Worm (Caenorhabditis elegans) whole organism, L4 larva: ENCODE data around the gene R05G9.1.

Experiments
- F26F4.8 ChIP-seq: fragments of 200-800 bp; sonication (Bioruptor generic); conservative IDR thresholded peaks from 2 replicates; pipeline ENCODE4 v1.3.6; 2022; ENCODE audit warnings: missing genetic modification characterization, missing compliant biosample characterization
- T20F7.1 ChIP-seq: fragments of 200-800 bp; sonication (Bioruptor generic); optimal IDR thresholded peaks from 2 replicates; lab custom pipeline; 2018; ENCODE audit warnings: mild to moderate bottlenecking, missing genetic modification characterization, missing compliant biosample characterization
- aha-1 ChIP-seq: fragments of 150-350 bp; peaks from one replicate; lab custom pipeline; 2014; ENCODE audit warnings: missing biosample characterization, missing genetic modification characterization
- aly-2 ChIP-seq: sonication (generic microtip); optimal IDR thresholded peaks from 2 replicates; lab custom pipeline; 2018; ENCODE audit warnings: missing biosample characterization, missing genetic modification characterization
- arid-1 ChIP-seq: fragments of 200-800 bp; sonication (Bioruptor generic); conservative IDR thresholded peaks from 2 replicates; pipeline ENCODE4 v1.3.6; 2022; ENCODE audit warnings: missing genetic modification reagents, missing genetic modification characterization, missing compliant biosample characterization
- ceh-32 ChIP-seq: sonication (generic microtip); optimal IDR thresholded peaks from 2 replicates; lab custom pipeline; 2016; ENCODE audit warnings: mild to moderate bottlenecking, missing genetic modification characterization, missing compliant biosample characterization; ENCODE audit not compliant: poor library complexity
- daf-12 ChIP-seq: fragments of 150-350 bp; optimal IDR thresholded peaks from 2 replicates; lab custom pipeline; 2014; ENCODE audit warnings: missing biosample characterization, missing genetic modification reagents, missing genetic modification characterization
- daf-16 ChIP-seq, 3 experiments: sonication (generic microtip); optimal IDR thresholded peaks; 2 replicates each; lab custom pipeline; 2016 to 2017; ENCODE audit warnings: missing genetic modification characterization in 3 of 3, missing genetic modification reagents in 3 of 3, mild to moderate bottlenecking in 2 of 3, missing compliant biosample characterization in 2 of 3, missing biosample characterization in 1 of 3, moderate library complexity in 1 of 3
- daf-19 ChIP-seq: fragments of 200-800 bp; sonication (Bioruptor generic); conservative IDR thresholded peaks from 2 replicates; pipeline ENCODE4 v1.3.6; 2022; ENCODE audit warnings: missing genetic modification characterization, missing compliant biosample characterization
- daf-8 ChIP-seq: fragments of 200-800 bp; sonication (Bioruptor generic); IDR thresholded peaks from 2 replicates; pipeline ENCODE4 v1.3.6; 2022; ENCODE audit warnings: missing genetic modification characterization, missing compliant biosample characterization
- dmd-6 ChIP-seq: fragments of 200-800 bp; sonication (Bioruptor generic); IDR thresholded peaks from 2 replicates; pipeline ENCODE4 v1.3.6; 2022; ENCODE audit warnings: missing genetic modification reagents, missing genetic modification characterization, missing compliant biosample characterization
- dmd-8 ChIP-seq: fragments of 200-800 bp; sonication (Bioruptor generic); IDR thresholded peaks from 2 replicates; pipeline ENCODE4 v1.3.6; 2022; ENCODE audit warnings: missing genetic modification characterization, missing compliant biosample characterization
- dmd-9 ChIP-seq: fragments of 200-800 bp; sonication (Bioruptor generic); IDR thresholded peaks from 2 replicates; pipeline ENCODE4 v1.3.6; 2022; ENCODE audit warnings: missing genetic modification reagents, missing genetic modification characterization, missing compliant biosample characterization
- dpl-1 ChIP-seq: fragments of 150-350 bp; optimal IDR thresholded peaks from 2 replicates; lab custom pipeline; 2014; ENCODE audit warnings: missing biosample characterization, missing genetic modification reagents, missing genetic modification characterization
- dve-1 ChIP-seq: sonication (generic microtip); optimal IDR thresholded peaks from 2 replicates; lab custom pipeline; 2017; ENCODE audit warnings: antibody characterized with exemption, mild to moderate bottlenecking, missing genetic modification characterization, missing compliant biosample characterization; ENCODE audit not compliant: insufficient read depth
- fkh-10 ChIP-seq: fragments of 150-350 bp; optimal IDR thresholded peaks from 2 replicates; lab custom pipeline; 2014; ENCODE audit warnings: missing biosample characterization, missing genetic modification reagents, missing genetic modification characterization
- gei-8 ChIP-seq: fragments of 200-800 bp; sonication (Bioruptor generic); optimal IDR thresholded peaks from 2 replicates; lab custom pipeline; 2018; ENCODE audit warnings: mild to moderate bottlenecking, missing genetic modification characterization, missing compliant biosample characterization
- hif-1 ChIP-seq, 2 experiments: sonication (generic microtip); optimal IDR thresholded peaks; 2 replicates each; lab custom pipeline; 2016 to 2017; ENCODE audit warnings: missing compliant biosample characterization in 2 of 2, missing genetic modification characterization in 2 of 2, missing genetic modification reagents in 2 of 2, missing genotype in 2 of 2, mild to moderate bottlenecking in 1 of 2
- hlh-11 ChIP-seq: fragments of 200-800 bp; sonication (Bioruptor generic); optimal IDR thresholded peaks from 2 replicates; lab custom pipeline; 2018; ENCODE audit warnings: mild to moderate bottlenecking, missing genetic modification characterization, missing compliant biosample characterization
- hmg-1.1 ChIP-seq: fragments of 200-800 bp; sonication (Bioruptor generic); IDR thresholded peaks from 2 replicates; pipeline ENCODE4 v1.3.6; 2022; ENCODE audit warnings: missing genetic modification reagents, missing genetic modification characterization, missing compliant biosample characterization
- lin-13 ChIP-seq: fragments of 150-350 bp; optimal IDR thresholded peaks from 2 replicates; lab custom pipeline; 2014; ENCODE audit warnings: missing biosample characterization, missing genetic modification reagents, missing genetic modification characterization
- lin-38 ChIP-seq: fragments of 200-800 bp; sonication (Bioruptor generic); IDR thresholded peaks from 2 replicates; pipeline ENCODE4 v1.3.6; 2022; ENCODE audit warnings: missing genetic modification reagents, missing genetic modification characterization, missing compliant biosample characterization
- lir-3 ChIP-seq: sonication (generic microtip); optimal IDR thresholded peaks from 2 replicates; lab custom pipeline; 2016; ENCODE audit warnings: mild to moderate bottlenecking, missing genetic modification characterization, missing compliant biosample characterization
- lsy-2 ChIP-seq, 2 experiments: fragments of 150-350 bp in 1 of 2; sonication (generic microtip) in 1 of 2; optimal IDR thresholded peaks; 2 replicates each; lab custom pipeline; 2014 to 2017; ENCODE audit warnings: missing biosample characterization in 2 of 2, missing genetic modification characterization in 2 of 2
- mdl-1 ChIP-seq, 2 experiments: fragments of 150-350 bp in 1 of 2; sonication (generic microtip) in 1 of 2; optimal IDR thresholded peaks; 2 replicates each; lab custom pipeline; 2014 to 2017; ENCODE audit warnings: missing biosample characterization in 2 of 2, missing genetic modification characterization in 2 of 2
- mxl-2 ChIP-seq: fragments of 200-800 bp; sonication (Bioruptor generic); conservative IDR thresholded peaks from 2 replicates; pipeline ENCODE4 v1.3.6; 2022; ENCODE audit warnings: missing genetic modification reagents, missing genetic modification characterization, missing compliant biosample characterization
- mxl-3 ChIP-seq: fragments of 200-800 bp; sonication (Bioruptor generic); optimal IDR thresholded peaks from 2 replicates; lab custom pipeline; 2018; ENCODE audit warnings: mild to moderate bottlenecking, missing genetic modification characterization, missing compliant biosample characterization
- nhr-10 ChIP-seq: fragments of 150-350 bp; optimal IDR thresholded peaks from 2 replicates; lab custom pipeline; 2014; ENCODE audit warnings: missing biosample characterization, missing genetic modification characterization
- nhr-25 ChIP-seq: sonication (generic microtip); optimal IDR thresholded peaks from 2 replicates; lab custom pipeline; 2017; ENCODE audit warnings: missing genetic modification characterization, mild to moderate bottlenecking, missing compliant biosample characterization, antibody characterized with exemption, moderate library complexity, borderline replicate concordance; ENCODE audit not compliant: insufficient read depth
- nhr-42 ChIP-seq: fragments of 200-800 bp; sonication (Bioruptor generic); IDR thresholded peaks from 2 replicates; pipeline ENCODE4 v1.3.6; 2022; ENCODE audit warnings: missing genetic modification characterization, missing compliant biosample characterization
- pha-4 ChIP-seq, 2 experiments: fragments of 150-350 bp in 1 of 2; fragments of 200-800 bp in 1 of 2; sonication (Bioruptor generic) in 1 of 2; IDR thresholded peaks in 1 of 2; optimal IDR thresholded peaks in 1 of 2; 2 replicates each; pipeline versions ENCODE4 v1.3.6 to Lab custom; 2014 to 2022; ENCODE audit warnings: missing genetic modification characterization in 2 of 2, missing genetic modification reagents in 2 of 2, missing biosample characterization in 1 of 2, missing compliant biosample characterization in 1 of 2
- sdz-12 ChIP-seq: fragments of 200-800 bp; sonication (Bioruptor generic); optimal IDR thresholded peaks from 2 replicates; lab custom pipeline; 2018; ENCODE audit warnings: mild to moderate bottlenecking, missing genetic modification characterization, missing compliant biosample characterization
- snpc-1.2 ChIP-seq: fragments of 200-800 bp; sonication (Bioruptor generic); IDR thresholded peaks from 2 replicates; pipeline ENCODE4 v1.3.6; 2022; ENCODE audit warnings: missing genetic modification reagents, missing genetic modification characterization, missing compliant biosample characterization
- tag-97 ChIP-seq: fragments of 200-800 bp; sonication (Bioruptor generic); IDR thresholded peaks from 2 replicates; pipeline ENCODE4 v1.3.6; 2022; ENCODE audit warnings: missing genetic modification characterization, missing compliant biosample characterization
- tra-1 ChIP-seq: fragments of 200-800 bp; sonication (Bioruptor generic); IDR thresholded peaks from 2 replicates; pipeline ENCODE4 v1.3.6; 2022; ENCODE audit warnings: missing genetic modification reagents, missing genetic modification characterization, missing compliant biosample characterization
- unc-39 ChIP-seq: sonication (generic microtip); optimal IDR thresholded peaks from 2 replicates; lab custom pipeline; 2017; ENCODE audit warnings: missing biosample characterization, missing genetic modification characterization
- unc-62 ChIP-seq, 3 experiments: fragments of 150-350 bp in 1 of 3; sonication (generic microtip); optimal IDR thresholded peaks in 2 of 3; peaks in 1 of 3; 1 replicate in 1 of 3; 2 replicates in 2 of 3; lab custom pipeline; 2014 to 2017; ENCODE audit warnings: missing biosample characterization in 3 of 3, missing genetic modification characterization in 3 of 3, missing genetic modification reagents in 3 of 3, missing genotype in 1 of 3
- vab-7 ChIP-seq: fragments of 200-800 bp; sonication (Bioruptor generic); IDR thresholded peaks from 2 replicates; pipeline ENCODE4 v1.3.6; 2022; ENCODE audit warnings: missing genetic modification reagents, missing genetic modification characterization, missing compliant biosample characterization
- zfp-3 ChIP-seq: fragments of 200-800 bp; sonication (Bioruptor generic); conservative IDR thresholded peaks from 2 replicates; pipeline ENCODE4 v1.3.6; 2022; ENCODE audit warnings: missing genetic modification reagents, missing genetic modification characterization, missing compliant biosample characterization
- zip-2 ChIP-seq: fragments of 150-350 bp; optimal IDR thresholded peaks from 2 replicates; lab custom pipeline; 2014; ENCODE audit warnings: missing biosample characterization, missing genetic modification characterization
- ztf-7 ChIP-seq: fragments of 150-350 bp; optimal IDR thresholded peaks from 2 replicates; lab custom pipeline; 2014; ENCODE audit warnings: missing biosample characterization, missing genetic modification characterization

Gene R05G9.1

ce11 chrII:6522622-6523254 is 19.8 kb downstream of the R05G9.1 start (continued):
- TF ChIP-seq sdz-12: no peak

DNA sequence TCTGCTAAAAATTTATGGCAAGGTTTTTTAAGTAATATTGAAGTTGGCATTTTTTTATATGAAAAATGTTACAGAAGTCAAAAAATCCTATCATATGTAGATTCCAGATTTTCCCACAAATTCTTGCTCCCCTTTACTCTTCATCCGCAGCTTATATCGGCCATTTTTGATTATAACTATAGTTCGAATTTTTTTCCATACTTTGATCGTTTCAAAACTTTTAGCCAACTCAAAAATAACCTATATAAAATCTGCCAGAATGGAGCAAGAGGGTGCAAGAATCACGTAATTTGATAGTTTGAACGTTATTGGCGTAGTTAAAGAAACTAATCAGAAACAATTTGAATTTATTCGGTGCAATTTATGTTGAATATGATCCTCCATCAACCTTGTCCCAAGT is 21.0 kb downstream of the R05G9.1 start:
- TF ChIP-seq dmd-9 (GFP tag; lab: Robert Waterston, UW) (no peak), zfp-3 (0 out of 2 replicates have a peak, but pooled peaks have one; percentile 7), fkh-10 (no peak), nhr-10 (tag; lab: Kevin White, UChicago) (no peak), pha-4 (GFP tag; IDR thresholded peaks at IDR 0.05; lab: Robert Waterston, UW) (no peak), pha-4 (tag; optimal IDR thresholded peaks at IDR 0.05; lab: Kevin White, UChicago) (no peak), aha-1 (tag; lab: Kevin White, UChicago) (peak; percentile 91)

- TF ChIP-seq nhr-10 (tag; lab: Kevin White, UChicago) (no peak), dpl-1 (no peak), daf-16 (GFP tag; optimal IDR thresholded peaks at IDR 0.05; lab: Kevin White, UChicago) (no peak), daf-16 (tag; optimal IDR thresholded peaks at IDR 0.05; lab: Kevin White, UChicago) (peak; percentile 72), dve-1 (tag; lab: Kevin White, UChicago) (peak; percentile 21), mdl-1 (tag; optimal IDR thresholded peaks at IDR 0.05; lab: Kevin White, UChicago) (no peak), T20F7.1 (no peak), hlh-11 (tag; lab: Kevin White, UChicago) (peak; percentile 67), dmd-6 (GFP tag; lab: Robert Waterston, UW) (0 out of 2 replicates have a peak, but pooled peaks have one; percentile 32), tra-1 (GFP tag; lab: Robert Waterston, UW) (no peak)
Observed at ce11 chrII:6524501-6524977, 21.6 kb downstream of the R05G9.1 start, which contains the start of gene C56E6.2. Gene C56E6.2, plus strand, starts transcription at chrII:6524927.

- no peak for TF ChIP-seq lir-3
- TF ChIP-seq mdl-1 (tag; optimal IDR thresholded peaks at IDR 0.05; lab: Kevin White, UChicago): no peak
- TF ChIP-seq unc-39 (tag; lab: Kevin White, UChicago): no peak
- TF ChIP-seq ztf-7 (tag; lab: Kevin White, UChicago): no peak
- no peak for TF ChIP-seq hif-1 (tag; optimal IDR thresholded peaks at IDR 0.05; lab: Kevin White, UChicago)
- no peak for TF ChIP-seq F26F4.8 (GFP tag; lab: Robert Waterston, UW)
- no peak for TF ChIP-seq aly-2 (tag; lab: Kevin White, UChicago)
- no peak for TF ChIP-seq nhr-25 (tag; lab: Kevin White, UChicago)
- TF ChIP-seq daf-8 (GFP tag; lab: Robert Waterston, UW): no peak
- TF ChIP-seq daf-12 (tag; lab: Kevin White, UChicago): no peak
- no peak for TF ChIP-seq ceh-32 (tag; lab: Kevin White, UChicago)
- no peak for TF ChIP-seq nhr-42 (GFP tag; lab: Robert Waterston, UW)
- no peak for TF ChIP-seq vab-7 (GFP tag; lab: Robert Waterston, UW)
- no peak for TF ChIP-seq daf-16 (GFP tag; optimal IDR thresholded peaks at IDR 0.05; lab: Kevin White, UChicago)
- peak; percentile 91 for TF ChIP-seq daf-16 (tag; optimal IDR thresholded peaks at IDR 0.05; lab: Kevin White, UChicago)
- no peak for TF ChIP-seq T20F7.1
- peak; percentile 34; the same call in 1 of the 2 replicates for TF ChIP-seq lin-38 (GFP tag; lab: Robert Waterston, UW)
- TF ChIP-seq lsy-2 (tag; optimal IDR thresholded peaks at IDR 0.05; lab: Kevin White, UChicago): no peak
- no peak for TF ChIP-seq snpc-1.2 (GFP tag; lab: Robert Waterston, UW)
- TF ChIP-seq zip-2 (tag; lab: Kevin White, UChicago): no peak
- no peak for TF ChIP-seq tag-97 (GFP tag; lab: Robert Waterston, UW)
- no peak for TF ChIP-seq gei-8
- TF ChIP-seq daf-19: no peak
- peak; percentile 7 for TF ChIP-seq dve-1 (tag; lab: Kevin White, UChicago)
- TF ChIP-seq hmg-1.1: no peak
- TF ChIP-seq mxl-2: no peak
- TF ChIP-seq lin-13 (GFP tag; lab: Kevin White, UChicago): no peak
- no peak for TF ChIP-seq arid-1
- TF ChIP-seq mxl-3 (GFP tag; lab: Kevin White, UChicago): no peak
- TF ChIP-seq dmd-8 (GFP tag; lab: Robert Waterston, UW): no peak
- TF ChIP-seq unc-62 (GFP tag; optimal IDR thresholded peaks at IDR 0.05 in 1 of 2; lab: Kevin White, UChicago): peak in 1 of 2 experiments; percentile 10
- no peak for TF ChIP-seq unc-62 (tag; optimal IDR thresholded peaks at IDR 0.05; lab: Kevin White, UChicago)
Observed at ce11 chrII:6526136-6526684, 23.2 kb downstream of the R05G9.1 start.
